Worm (Caenorhabditis elegans) whole organism, L4 larva: ENCODE data around the gene T28A8.4.
A peak's percentile ranks its signal among the peaks of the same experiment; 100 is the strongest.
"Not testable (repeated sequence)": the region's sequence is repeated elsewhere in the genome, so short reads cannot be mapped to it uniquely, and the experiment has no call there.

Experiments used
- F37D6.2 ChIP-seq: sonication (generic microtip); optimal IDR thresholded peaks from 2 replicates; lab custom pipeline; 2016; ENCODE audit warnings: mild to moderate bottlenecking, missing genetic modification characterization, missing compliant biosample characterization
- F44E2.7 ChIP-seq: fragments of 200-800 bp; sonication (Bioruptor generic); IDR thresholded peaks from 2 replicates; pipeline ENCODE4 v2.1.2; 2022; ENCODE audit warnings: missing genetic modification characterization, missing compliant biosample characterization
- F49E8.2 ChIP-seq: sonication (generic microtip); optimal IDR thresholded peaks from 2 replicates; lab custom pipeline; 2016; ENCODE audit warnings: missing compliant biosample characterization, mild to moderate bottlenecking, missing genetic modification characterization, borderline replicate concordance
- Y105C5A.15 ChIP-seq: fragments of 200-800 bp; sonication (Bioruptor generic); IDR thresholded peaks from 2 replicates; pipeline ENCODE4 v1.3.6; 2022; ENCODE audit warnings: missing genetic modification characterization, missing compliant biosample characterization
- Y48G9A.11 ChIP-seq: fragments of 200-800 bp; sonication (Bioruptor generic); IDR thresholded peaks from 2 replicates; pipeline ENCODE4 v1.3.6; 2022; ENCODE audit warnings: missing genetic modification reagents, missing genetic modification characterization, missing compliant biosample characterization
- Y5F2A.4 ChIP-seq: fragments of 200-800 bp; sonication (Bioruptor generic); optimal IDR thresholded peaks from 2 replicates; lab custom pipeline; 2018; ENCODE audit warnings: mild to moderate bottlenecking, missing genetic modification characterization, missing compliant biosample characterization
- ZK337.2 ChIP-seq: fragments of 200-800 bp; sonication (Bioruptor generic); IDR thresholded peaks from 2 replicates; pipeline ENCODE4 v1.3.6; 2022; ENCODE audit warnings: missing genetic modification reagents, missing genetic modification characterization, missing compliant biosample characterization
- aha-1 ChIP-seq: fragments of 150-350 bp; peaks from one replicate; lab custom pipeline; 2014; ENCODE audit warnings: missing biosample characterization, missing genetic modification characterization
- ceh-28 ChIP-seq: fragments of 150-350 bp; optimal IDR thresholded peaks from 2 replicates; lab custom pipeline; 2014; ENCODE audit warnings: missing biosample characterization, missing genetic modification reagents, missing genetic modification characterization
- ctbp-1 ChIP-seq: fragments of 200-800 bp; sonication (Bioruptor generic); IDR thresholded peaks from 2 replicates; pipeline ENCODE4 v1.3.6; 2022; ENCODE audit warnings: missing genetic modification reagents, missing genetic modification characterization, missing compliant biosample characterization
- daf-16 ChIP-seq, 3 experiments: sonication (generic microtip); optimal IDR thresholded peaks; 2 replicates each; lab custom pipeline; 2016 to 2017; ENCODE audit warnings: missing genetic modification characterization in 3 of 3, missing genetic modification reagents in 3 of 3, mild to moderate bottlenecking in 2 of 3, missing compliant biosample characterization in 2 of 3, missing biosample characterization in 1 of 3, moderate library complexity in 1 of 3
- duxl-1 ChIP-seq: sonication (generic microtip); optimal IDR thresholded peaks from 2 replicates; lab custom pipeline; 2016; ENCODE audit warnings: mild to moderate bottlenecking, missing genetic modification characterization, moderate library complexity, missing compliant biosample characterization; ENCODE audit not compliant: poor library complexity
- egl-43 ChIP-seq: fragments of 200-800 bp; sonication (Bioruptor generic); IDR thresholded peaks from 2 replicates; pipeline ENCODE4 v1.3.6; 2022; ENCODE audit warnings: missing genetic modification reagents, missing genetic modification characterization, missing compliant biosample characterization
- gei-8 ChIP-seq: fragments of 200-800 bp; sonication (Bioruptor generic); optimal IDR thresholded peaks from 2 replicates; lab custom pipeline; 2018; ENCODE audit warnings: mild to moderate bottlenecking, missing genetic modification characterization, missing compliant biosample characterization
- hif-1 ChIP-seq, 2 experiments: sonication (generic microtip); optimal IDR thresholded peaks; 2 replicates each; lab custom pipeline; 2016 to 2017; ENCODE audit warnings: missing compliant biosample characterization in 2 of 2, missing genetic modification characterization in 2 of 2, missing genetic modification reagents in 2 of 2, missing genotype in 2 of 2, mild to moderate bottlenecking in 1 of 2
- hlh-11 ChIP-seq: fragments of 200-800 bp; sonication (Bioruptor generic); optimal IDR thresholded peaks from 2 replicates; lab custom pipeline; 2018; ENCODE audit warnings: mild to moderate bottlenecking, missing genetic modification characterization, missing compliant biosample characterization
- lin-1 ChIP-seq: fragments of 200-800 bp; sonication (Bioruptor generic); IDR thresholded peaks from 2 replicates; pipeline ENCODE4 v1.3.6; 2022; ENCODE audit warnings: missing genetic modification reagents, missing genetic modification characterization, missing compliant biosample characterization
- lin-13 ChIP-seq: fragments of 150-350 bp; optimal IDR thresholded peaks from 2 replicates; lab custom pipeline; 2014; ENCODE audit warnings: missing biosample characterization, missing genetic modification reagents, missing genetic modification characterization
- lin-15B ChIP-seq: fragments of 150-350 bp; sonication (generic microtip); optimal IDR thresholded peaks from 3 replicates; lab custom pipeline; 2014; ENCODE audit warnings: missing biosample characterization, missing genetic modification characterization
- lir-3 ChIP-seq: sonication (generic microtip); optimal IDR thresholded peaks from 2 replicates; lab custom pipeline; 2016; ENCODE audit warnings: mild to moderate bottlenecking, missing genetic modification characterization, missing compliant biosample characterization
- madf-5 ChIP-seq, 2 experiments: fragments of 200-800 bp; sonication (Bioruptor generic); IDR thresholded peaks; 2 replicates each; pipeline ENCODE4 v1.3.6; 2022; ENCODE audit warnings: missing compliant biosample characterization in 2 of 2, missing genetic modification characterization in 2 of 2
- mdl-1 ChIP-seq, 2 experiments: fragments of 150-350 bp in 1 of 2; sonication (generic microtip) in 1 of 2; optimal IDR thresholded peaks; 2 replicates each; lab custom pipeline; 2014 to 2017; ENCODE audit warnings: missing biosample characterization in 2 of 2, missing genetic modification characterization in 2 of 2
- mep-1 ChIP-seq: fragments of 150-350 bp; sonication (generic microtip); optimal IDR thresholded peaks from 3 replicates; lab custom pipeline; 2014; ENCODE audit warnings: missing biosample characterization, missing genetic modification characterization
- mxl-3 ChIP-seq: fragments of 200-800 bp; sonication (Bioruptor generic); optimal IDR thresholded peaks from 2 replicates; lab custom pipeline; 2018; ENCODE audit warnings: mild to moderate bottlenecking, missing genetic modification characterization, missing compliant biosample characterization
- nhr-111 ChIP-seq: fragments of 200-800 bp; sonication (Bioruptor generic); optimal IDR thresholded peaks from 2 replicates; lab custom pipeline; 2018; ENCODE audit warnings: mild to moderate bottlenecking, missing genetic modification characterization, missing compliant biosample characterization
- nhr-48 ChIP-seq: sonication (generic microtip); optimal IDR thresholded peaks from 2 replicates; lab custom pipeline; 2016; ENCODE audit warnings: mild to moderate bottlenecking, missing genetic modification characterization, missing compliant biosample characterization
- pqm-1 ChIP-seq: sonication (generic microtip); optimal IDR thresholded peaks from 2 replicates; lab custom pipeline; 2017; ENCODE audit warnings: missing biosample characterization, missing genetic modification characterization
- skn-1 ChIP-seq: fragments of 150-350 bp; optimal IDR thresholded peaks from 2 replicates; lab custom pipeline; 2014; ENCODE audit warnings: missing biosample characterization, missing genetic modification characterization
- spr-3 ChIP-seq: fragments of 200-800 bp; sonication (Bioruptor generic); optimal IDR thresholded peaks from 2 replicates; lab custom pipeline; 2018; ENCODE audit warnings: mild to moderate bottlenecking, missing genetic modification characterization, missing compliant biosample characterization
- unc-130 ChIP-seq: sonication (generic microtip); optimal IDR thresholded peaks from 2 replicates; lab custom pipeline; 2016; ENCODE audit warnings: missing genetic modification reagents, missing genetic modification characterization, missing compliant biosample characterization
- unc-62 ChIP-seq, 3 experiments: fragments of 150-350 bp in 1 of 3; sonication (generic microtip); optimal IDR thresholded peaks in 2 of 3; peaks in 1 of 3; 1 replicate in 1 of 3; 2 replicates in 2 of 3; lab custom pipeline; 2014 to 2017; ENCODE audit warnings: missing biosample characterization in 3 of 3, missing genetic modification characterization in 3 of 3, missing genetic modification reagents in 3 of 3, missing genotype in 1 of 3

T28A8.4 gene

DNA sequence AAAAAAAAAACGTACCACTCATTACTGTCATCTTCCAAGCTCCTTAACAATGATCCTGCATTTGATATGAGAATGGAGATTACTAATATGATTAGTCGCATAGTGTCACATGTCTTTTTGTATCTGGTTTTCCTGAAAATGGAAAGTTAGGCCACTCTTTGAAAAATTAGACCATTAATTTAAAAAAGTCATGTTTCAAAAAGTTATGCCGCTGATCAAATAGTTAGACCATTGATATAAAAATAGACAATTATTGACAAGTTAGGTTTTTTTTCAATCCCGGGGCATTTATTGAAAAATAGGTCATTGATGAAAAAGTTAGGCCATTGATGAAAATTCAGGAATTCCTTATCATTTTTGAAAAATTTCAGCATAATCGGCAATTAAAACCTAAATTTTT lies 19.5 kb upstream of the T28A8.4 start, which contains the start of gene acc-4 (continued):
- TF ChIP-seq mep-1 (tag; lab: Kevin White, UChicago) (no peak), unc-130 (GFP tag; lab: Kevin White, UChicago) (no peak), hif-1 (tag; optimal IDR thresholded peaks at IDR 0.05; lab: Kevin White, UChicago) (no peak)

- TF ChIP-seq mxl-3 (GFP tag; lab: Kevin White, UChicago) (no peak), hlh-11 (no peak), F44E2.7 (no peak), lin-1 (GFP tag; lab: Robert Waterston, UW) (no peak), pqm-1 (no peak), spr-3 (no peak), madf-5 (GFP tag; IDR thresholded peaks at IDR 0.05; lab: Robert Waterston, UW) (no peak), gei-8 (GFP tag; lab: Kevin White, UChicago) (no peak), egl-43 (GFP tag; lab: Robert Waterston, UW) (no peak), F49E8.2 (no peak), ceh-28 (tag; lab: Kevin White, UChicago) (no peak)
These were observed 11.1 kb upstream of the T28A8.4 start, which contains the start of gene twk-40 for ce11 chrIII:13492377-13492776. Gene twk-40 (minus strand): TSS chrIII:13492477.

- TF ChIP-seq hif-1 (tag; optimal IDR thresholded peaks at IDR 0.05; lab: Kevin White, UChicago) (no peak), lin-15B (tag; lab: Kevin White, UChicago) (no peak), hlh-11 (no peak), nhr-111 (GFP tag; lab: Kevin White, UChicago) (no peak), Y48G9A.11 (GFP tag; lab: Robert Waterston, UW) (no peak), pqm-1 (no peak)
These were observed 7.9 kb upstream of the T28A8.4 start, which contains the start of gene T28A8.2 for ce11 chrIII:13495571-13495970. Gene T28A8.2 (minus strand): TSS chrIII:13495671.

- TF ChIP-seq mep-1 (tag; lab: Kevin White, UChicago); nhr-48 (tag; lab: Kevin White, UChicago); Y48G9A.11 (GFP tag; lab: Robert Waterston, UW): not testable (repeated sequence)
These were observed 4.6 kb upstream of the T28A8.4 start, which contains the start of gene T28A8.6 for ce11 chrIII:13498899-13499298. Gene T28A8.6 (plus strand): TSS chrIII:13499199.

ce11 chrIII:13501599-13501998 lies 1.9 kb upstream of the T28A8.4 start, which contains the start of gene T28A8.5:
Gene T28A8.5 (plus strand): TSS chrIII:13501630.
- no peak for TF ChIP-seq lin-13 (GFP tag; lab: Kevin White, UChicago)
- TF ChIP-seq Y5F2A.4 (GFP tag; lab: Kevin White, UChicago) = no peak
- TF ChIP-seq aha-1 = peak; percentile 88
- TF ChIP-seq unc-130 (GFP tag; lab: Kevin White, UChicago) = no peak
- no peak for TF ChIP-seq mdl-1 (tag; optimal IDR thresholded peaks at IDR 0.05; lab: Kevin White, UChicago)
- no peak for TF ChIP-seq Y105C5A.15 (GFP tag; lab: Robert Waterston, UW)
- TF ChIP-seq unc-62 (GFP tag; optimal IDR thresholded peaks at IDR 0.05 in 1 of 2; lab: Kevin White, UChicago) = peak in 1 of 2 experiments; percentile 60
- no peak for TF ChIP-seq unc-62 (tag; optimal IDR thresholded peaks at IDR 0.05; lab: Kevin White, UChicago)
- TF ChIP-seq F37D6.2 (tag; lab: Kevin White, UChicago) = no peak
- TF ChIP-seq daf-16 (GFP tag; optimal IDR thresholded peaks at IDR 0.05; lab: Kevin White, UChicago) = no peak
- no peak for TF ChIP-seq daf-16 (tag; optimal IDR thresholded peaks at IDR 0.05; lab: Kevin White, UChicago)

- TF ChIP-seq duxl-1 (tag; lab: Kevin White, UChicago) = no peak
- no peak for TF ChIP-seq skn-1 (tag; lab: Kevin White, UChicago)
- no peak for TF ChIP-seq ctbp-1 (GFP tag; lab: Robert Waterston, UW)
- TF ChIP-seq ZK337.2 = no peak
- TF ChIP-seq lir-3 (tag; lab: Kevin White, UChicago) = no peak
These were observed 966 bp upstream of the T28A8.4 start, which contains the start of gene T28A8.8 for ce11 chrIII:13502513-13502912. Gene T28A8.8 (plus strand): TSS chrIII:13502813.
